Fruit fly (Drosophila melanogaster) whole organism, embryonic: Measurements from ENCODE around the gene Edg78E.

Experiments
- CG12942 ChIP-seq: fragments of 200-800 bp; sonication (Bioruptor generic); optimal IDR thresholded peaks from 3 replicates; lab custom pipeline; 2016; ENCODE audit warnings: missing biosample characterization, missing genetic modification characterization
- CG15011 ChIP-seq: fragments of 200-800 bp; sonication (Bioruptor generic); optimal IDR thresholded peaks from 3 replicates; lab custom pipeline; 2018; ENCODE audit warnings: missing biosample characterization, mild to moderate bottlenecking, missing genetic modification characterization
- CG9817 ChIP-seq: fragments of 200-800 bp; sonication (Bioruptor generic); optimal IDR thresholded peaks from 2 replicates; lab custom pipeline; 2018; ENCODE audit warnings: missing biosample characterization, mild to moderate bottlenecking, missing genetic modification characterization, moderate library complexity
- Myb ChIP-seq: fragments of 200-800 bp; sonication (Bioruptor generic); optimal IDR thresholded peaks from 2 replicates; lab custom pipeline; 2016; ENCODE audit warnings: missing biosample characterization, missing genetic modification characterization
- dimm ChIP-seq: fragments of 200-800 bp; sonication (Bioruptor generic); IDR thresholded peaks from 2 replicates; pipeline ENCODE4 v1.3.6; 2022; ENCODE audit warnings: missing biosample characterization, missing genetic modification characterization
- hbn ChIP-seq: fragments of 200-800 bp; sonication (Bioruptor generic); IDR thresholded peaks from 2 replicates; pipeline ENCODE4 v1.3.6; 2022; ENCODE audit warnings: missing biosample characterization, missing genetic modification characterization; ENCODE audit not compliant: partially characterized antibody
- kay ChIP-seq: fragments of 200-800 bp; sonication (Bioruptor generic); optimal IDR thresholded peaks from 2 replicates; lab custom pipeline; 2016; ENCODE audit warnings: missing biosample characterization, missing genetic modification characterization
- sna ChIP-seq: fragments of 200-800 bp; sonication (Bioruptor generic); IDR thresholded peaks from 2 replicates; pipeline ENCODE4 v1.3.6; 2022; ENCODE audit warnings: missing biosample characterization, missing genetic modification characterization; ENCODE audit not compliant: partially characterized antibody
- vnd ChIP-seq: fragments of 200-800 bp; sonication (Bioruptor generic); IDR thresholded peaks from 3 replicates; pipeline ENCODE4 v1.3.6; 2022; ENCODE audit warnings: missing biosample characterization, missing genetic modification characterization; ENCODE audit not compliant: partially characterized antibody

- TF ChIP-seq sna (GFP tag; lab: Robert Waterston, UW) (no peak), vnd (GFP tag; lab: Robert Waterston, UW) (no peak), CG15011 (GFP tag; lab: Kevin White, UChicago) (no peak), CG9817 (tag; lab: Kevin White, UChicago) (no peak), Myb (GFP tag; lab: Kevin White, UChicago) (no peak), kay (GFP tag; lab: Kevin White, UChicago) (no peak), CG12942 (GFP tag; lab: Kevin White, UChicago) (no peak), hbn (GFP tag; lab: Robert Waterston, UW) (no peak), dimm (GFP tag; lab: Robert Waterston, UW) (no peak)
Observed at dm6 chr3L:21252525-21252924, 45.1 kb downstream of the Edg78E start.
